Worm (Caenorhabditis elegans): ENCODE results near the gene plst-1.

plst-1 gene

ce11 chrIV:1274583-1274982 is 14.8 kb upstream of the plst-1 start, which contains the start of gene C09E9.1 (continued):
- TF ChIP-seq B0035.1 (tag; optimal IDR thresholded peaks at IDR 0.05) = no peak
- TF ChIP-seq ceh-58 (GFP tag; IDR thresholded peaks at IDR 0.05) = no peak
- TF ChIP-seq hsf-1 (GFP tag; IDR thresholded peaks at IDR 0.05) = no peak
- no peak for TF ChIP-seq snpc-1.3 (tag; optimal IDR thresholded peaks at IDR 0.05; ENCODE audit: insufficient read depth)
- TF ChIP-seq hlh-26 (GFP tag; conservative IDR thresholded peaks at IDR 0.05) = no peak
- no peak for TF ChIP-seq nhr-90 (tag; optimal IDR thresholded peaks at IDR 0.05)
- TF ChIP-seq akir-1 (GFP tag; optimal IDR thresholded peaks at IDR 0.05) = no peak
- TF ChIP-seq lag-1 (GFP tag; IDR thresholded peaks at IDR 0.05) = no peak
- TF ChIP-seq nfyb-1 (GFP tag; IDR thresholded peaks at IDR 0.05) = 0 out of 2 replicates have a peak, but pooled peaks have one; percentile 24
- no peak for TF ChIP-seq nfya-1 (tag; optimal IDR thresholded peaks at IDR 0.05; ENCODE audit: borderline replicate concordance, insufficient read depth)
- 0 out of 2 replicates have a peak, but pooled peaks have one; percentile 10 for TF ChIP-seq ceh-100 (GFP tag; IDR thresholded peaks at IDR 0.05)
- TF ChIP-seq F10E7.11 (tag; optimal IDR thresholded peaks at IDR 0.05) = no peak
- TF ChIP-seq F52B5.7 (tag; optimal IDR thresholded peaks at IDR 0.05) = no peak
- no peak for TF ChIP-seq egl-18 (GFP tag; IDR thresholded peaks at IDR 0.05)
- TF ChIP-seq ztf-6 (GFP tag; IDR thresholded peaks at IDR 0.05) = no peak
- no peak for TF ChIP-seq F57C9.4 (tag; optimal IDR thresholded peaks at IDR 0.05)
- peak; percentile 72 for TF ChIP-seq mcd-1 (GFP tag; IDR thresholded peaks at IDR 0.05)
- TF ChIP-seq cebp-1 (GFP tag; IDR thresholded peaks at IDR 0.05) = peak; percentile 63; the same call in 1 of the 2 replicates
- peak; percentile 92 for TF ChIP-seq cebp-1 (tag; optimal IDR thresholded peaks at IDR 0.05)
- no peak for TF ChIP-seq B0336.3 (GFP tag; IDR thresholded peaks at IDR 0.05)
- no peak for TF ChIP-seq ztf-22 (GFP tag; optimal IDR thresholded peaks at IDR 0.05)
- no peak for TF ChIP-seq C17E4.6 (GFP tag; IDR thresholded peaks at IDR 0.05)
- TF ChIP-seq K11D2.4 (GFP tag; IDR thresholded peaks at IDR 0.05) = no peak
- TF ChIP-seq gei-17 (GFP tag; optimal IDR thresholded peaks at IDR 0.05) = no peak
- TF ChIP-seq unc-62 (GFP tag; optimal IDR thresholded peaks at IDR 0.05) = no peak
- TF ChIP-seq madf-8 (GFP tag; conservative IDR thresholded peaks at IDR 0.05) = peak; percentile 34; the same call in 1 of the 2 replicates
- no peak for TF ChIP-seq tbp1 (GFP tag; optimal IDR thresholded peaks at IDR 0.05)
- TF ChIP-seq B0261.1 (tag; optimal IDR thresholded peaks at IDR 0.05) = no peak
- TF ChIP-seq nhr-27 (tag; optimal IDR thresholded peaks at IDR 0.05) = no peak
- no peak for TF ChIP-seq F57A8.1 (GFP tag; optimal IDR thresholded peaks at IDR 0.05)
- TF ChIP-seq ama-1 (optimal IDR thresholded peaks at IDR 0.05) = no peak
- no peak for TF ChIP-seq ama-1 (GFP tag; optimal IDR thresholded peaks at IDR 0.05)
- peak; percentile 43 for TF ChIP-seq pha-4 (tag; optimal IDR thresholded peaks at IDR 0.05)
- no peak for TF ChIP-seq F55B11.4 (tag; optimal IDR thresholded peaks at IDR 0.05; ENCODE audit: borderline replicate concordance, insufficient read depth)
- TF ChIP-seq unc-130 (GFP tag; optimal IDR thresholded peaks at IDR 0.05) = no peak
- TF ChIP-seq snpc-4 (GFP tag; optimal IDR thresholded peaks at IDR 0.05) = no peak
- TF ChIP-seq snpc-4 (tag; optimal IDR thresholded peaks at IDR 0.05) = peak in 3 of 4 experiments; percentile 11 to 44 (median 38)
- no peak for TF ChIP-seq Y67H2A.10 (GFP tag; conservative IDR thresholded peaks at IDR 0.05)
- no peak for TF ChIP-seq tlf-1 (GFP tag; optimal IDR thresholded peaks at IDR 0.05)
- no peak for TF ChIP-seq Y53F4B.3 (GFP tag; IDR thresholded peaks at IDR 0.05)
- peak; percentile 52 for TF ChIP-seq efl-1 (GFP tag; optimal IDR thresholded peaks at IDR 0.05)
- no peak; the same call in 1 of the 2 replicates for TF ChIP-seq C06A6.2 (GFP tag; conservative IDR thresholded peaks at IDR 0.05)
- peak; percentile 79 for TF ChIP-seq lin-54 (GFP tag; optimal IDR thresholded peaks at IDR 0.05)
- no peak for TF ChIP-seq hlh-12 (tag; optimal IDR thresholded peaks at IDR 0.05)
- TF ChIP-seq T26A5.8 (tag; optimal IDR thresholded peaks at IDR 0.05) = no peak
- TF ChIP-seq aptf-2 (GFP tag; conservative IDR thresholded peaks at IDR 0.05) = no peak
- TF ChIP-seq tbx-9 (tag; optimal IDR thresholded peaks at IDR 0.05; ENCODE audit: borderline replicate concordance) = no peak
- TF ChIP-seq dpl-1 (GFP tag; optimal IDR thresholded peaks at IDR 0.05) = peak; percentile 60
- no peak for TF ChIP-seq dpff-1 (tag; optimal IDR thresholded peaks at IDR 0.05)
